Fruit fly (Drosophila melanogaster) whole organism, embryonic: ENCODE measurements around the gene Argl.

Experiments
- BtbVII ChIP-seq: fragments of 200-800 bp; sonication (Bioruptor generic); optimal IDR thresholded peaks from 3 replicates; lab custom pipeline; 2017; ENCODE audit warnings: missing biosample characterization, mild to moderate bottlenecking, missing genetic modification characterization
- Bteb2 ChIP-seq: fragments of 200-800 bp; sonication (Bioruptor generic); optimal IDR thresholded peaks from 2 replicates; lab custom pipeline; 2016; ENCODE audit warnings: missing biosample characterization, missing genetic modification characterization
- CG11696 ChIP-seq: fragments of 200-800 bp; sonication (Bioruptor generic); IDR thresholded peaks from 2 replicates; pipeline ENCODE4 v1.3.6; 2022; ENCODE audit warnings: missing biosample characterization, missing genetic modification characterization
- CG12659 ChIP-seq: fragments of 200-800 bp; sonication (Bioruptor generic); optimal IDR thresholded peaks from 3 replicates; lab custom pipeline; 2017; ENCODE audit warnings: mild to moderate bottlenecking, missing biosample characterization, missing genetic modification reagents, missing genetic modification characterization
- CG12744 ChIP-seq: fragments of 200-800 bp; sonication (Bioruptor generic); optimal IDR thresholded peaks from 2 replicates; lab custom pipeline; 2016; ENCODE audit warnings: missing biosample characterization, missing genetic modification characterization
- CG1529 ChIP-seq: fragments of 200-800 bp; sonication (Bioruptor generic); optimal IDR thresholded peaks from 3 replicates; lab custom pipeline; 2018; ENCODE audit warnings: missing biosample characterization, missing genetic modification characterization
- CG17359 ChIP-seq: fragments of 200-800 bp; sonication (Bioruptor generic); optimal IDR thresholded peaks from 3 replicates; lab custom pipeline; 2018; ENCODE audit warnings: missing biosample characterization, mild to moderate bottlenecking, missing genetic modification characterization, moderate library complexity
- CG17385 ChIP-seq: fragments of 200-800 bp; sonication (Bioruptor generic); optimal IDR thresholded peaks from 3 replicates; lab custom pipeline; 2018; ENCODE audit warnings: missing biosample characterization, mild to moderate bottlenecking, missing genetic modification characterization
- CG17829 ChIP-seq: fragments of 200-800 bp; optimal IDR thresholded peaks from 2 replicates; lab custom pipeline; 2019; ENCODE audit warnings: missing biosample characterization, mild to moderate bottlenecking, missing genetic modification characterization, moderate library complexity
- CG2116 ChIP-seq: fragments of 200-800 bp; sonication (Bioruptor generic); optimal IDR thresholded peaks from 3 replicates; lab custom pipeline; 2018; ENCODE audit warnings: missing biosample characterization, mild to moderate bottlenecking, missing genetic modification characterization
- CG30431 ChIP-seq: fragments of 200-800 bp; sonication (Bioruptor generic); optimal IDR thresholded peaks from 2 replicates; lab custom pipeline; 2017; ENCODE audit warnings: missing biosample characterization, missing genetic modification characterization
- CG31365 ChIP-seq: fragments of 200-800 bp; sonication (Bioruptor generic); optimal IDR thresholded peaks from 2 replicates; lab custom pipeline; 2018; ENCODE audit warnings: missing biosample characterization, mild to moderate bottlenecking, missing genetic modification characterization
- CG32532 ChIP-seq: fragments of 200-800 bp; sonication (Bioruptor generic); IDR thresholded peaks from 2 replicates; pipeline ENCODE4 v1.3.6; 2022; ENCODE audit warnings: missing biosample characterization, missing genetic modification characterization
- CG32767 ChIP-seq: fragments of 200-800 bp; sonication (Bioruptor generic); IDR thresholded peaks from 2 replicates; pipeline ENCODE4 v1.3.6; 2022; ENCODE audit warnings: missing biosample characterization, missing genetic modification characterization
- CG4617 ChIP-seq: fragments of 200-800 bp; sonication (Bioruptor generic); optimal IDR thresholded peaks from 3 replicates; lab custom pipeline; 2016; ENCODE audit warnings: missing biosample characterization, missing genetic modification characterization, borderline replicate concordance
- CG4820 ChIP-seq: fragments of 200-800 bp; sonication (Bioruptor generic); optimal IDR thresholded peaks from 3 replicates; lab custom pipeline; 2016; ENCODE audit warnings: missing biosample characterization, missing genetic modification characterization
- CG7372 ChIP-seq: fragments of 200-800 bp; sonication (Bioruptor generic); IDR thresholded peaks from 2 replicates; pipeline ENCODE4 v1.3.6; 2022; ENCODE audit warnings: missing biosample characterization, missing genetic modification characterization
- CG8281 ChIP-seq: fragments of 200-800 bp; sonication (Bioruptor generic); optimal IDR thresholded peaks from 2 replicates; lab custom pipeline; 2018; ENCODE audit warnings: missing biosample characterization, mild to moderate bottlenecking, missing genetic modification characterization, moderate library complexity
- Dek ChIP-seq: fragments of 200-800 bp; sonication (Bioruptor generic); optimal IDR thresholded peaks from 3 replicates; lab custom pipeline; 2019; ENCODE audit warnings: missing biosample characterization, mild to moderate bottlenecking, missing genetic modification characterization, moderate library complexity
- Dip2 ChIP-seq: fragments of 200-800 bp; sonication (Bioruptor generic); IDR thresholded peaks from 2 replicates; pipeline ENCODE4 v1.3.6; 2022; ENCODE audit warnings: missing biosample characterization, missing genetic modification characterization
- Dll ChIP-seq: fragments of 200-800 bp; sonication (Bioruptor generic); IDR thresholded peaks from 4 replicates; pipeline ENCODE4 v1.3.6; 2022; ENCODE audit warnings: missing biosample characterization, missing genetic modification characterization; ENCODE audit not compliant: partially characterized antibody
- Hr3 ChIP-seq: fragments of 200-800 bp; sonication (Bioruptor generic); optimal IDR thresholded peaks from 3 replicates; lab custom pipeline; 2016; ENCODE audit warnings: missing biosample characterization, missing genetic modification characterization
- Jarid2 ChIP-seq: fragments of 200-800 bp; sonication (Bioruptor generic); optimal IDR thresholded peaks from 3 replicates; lab custom pipeline; 2017; ENCODE audit warnings: mild to moderate bottlenecking, missing biosample characterization, missing genetic modification reagents, missing genetic modification characterization
- Kr ChIP-seq: fragments of 200-800 bp; sonication (Bioruptor generic); optimal IDR thresholded peaks from 2 replicates; lab custom pipeline; 2017; ENCODE audit warnings: missing biosample characterization, mild to moderate bottlenecking, missing genetic modification characterization
- Med ChIP-seq: fragments of 200-800 bp; sonication (Bioruptor generic); peaks from one replicate; lab custom pipeline; 2016; ENCODE audit warnings: missing biosample characterization, missing genetic modification characterization, mild to moderate bottlenecking, inconsistent platforms, moderate library complexity
- NC2α ChIP-seq: fragments of 200-800 bp; sonication (Bioruptor generic); optimal IDR thresholded peaks from 2 replicates; lab custom pipeline; 2016; ENCODE audit warnings: missing biosample characterization, missing genetic modification characterization
- NK7.1 ChIP-seq: fragments of 200-800 bp; sonication (Bioruptor generic); optimal IDR thresholded peaks from 3 replicates; lab custom pipeline; 2016; ENCODE audit warnings: missing biosample characterization, missing genetic modification characterization
- Neu2 ChIP-seq: fragments of 200-800 bp; sonication (Bioruptor generic); optimal IDR thresholded peaks from 3 replicates; lab custom pipeline; 2016; ENCODE audit warnings: missing biosample characterization, missing genetic modification characterization, borderline replicate concordance
- Rx ChIP-seq: fragments of 200-800 bp; sonication (Bioruptor generic); IDR thresholded peaks from 2 replicates; pipeline ENCODE4 v1.3.6; 2022; ENCODE audit warnings: missing biosample characterization, missing genetic modification characterization
- Spps ChIP-seq: fragments of 200-800 bp; sonication (Bioruptor generic); optimal IDR thresholded peaks from 2 replicates; lab custom pipeline; 2018; ENCODE audit warnings: missing biosample characterization, mild to moderate bottlenecking, missing genetic modification characterization
- Tbp ChIP-seq: fragments of >200 bp; optimal IDR thresholded peaks from 2 replicates; lab custom pipeline; 2018; ENCODE audit warnings: missing biosample characterization, missing genetic modification characterization
- YL-1 ChIP-seq: fragments of 200-800 bp; sonication (Bioruptor generic); optimal IDR thresholded peaks from 3 replicates; lab custom pipeline; 2017; ENCODE audit warnings: missing biosample characterization, mild to moderate bottlenecking, missing genetic modification characterization
- bab2 ChIP-seq: fragments of 200-800 bp; sonication (Bioruptor generic); optimal IDR thresholded peaks from 2 replicates; lab custom pipeline; 2016; ENCODE audit warnings: missing biosample characterization, missing genetic modification characterization
- bigmax ChIP-seq: fragments of 200-800 bp; sonication (Bioruptor generic); optimal IDR thresholded peaks from 2 replicates; lab custom pipeline; 2018; ENCODE audit warnings: missing biosample characterization, mild to moderate bottlenecking, missing genetic modification characterization
- caup ChIP-seq: fragments of 200-800 bp; sonication (Bioruptor generic); optimal IDR thresholded peaks from 3 replicates; lab custom pipeline; 2017; ENCODE audit warnings: missing biosample characterization, mild to moderate bottlenecking, missing genetic modification characterization, moderate library complexity; ENCODE audit not compliant: severe bottlenecking
- chinmo ChIP-seq: fragments of 200-800 bp; sonication (Bioruptor generic); IDR thresholded peaks from 4 replicates; pipeline ENCODE4 v1.3.6; 2022; ENCODE audit warnings: missing biosample characterization, missing genetic modification characterization; ENCODE audit not compliant: partially characterized antibody
- disco-r ChIP-seq: fragments of 200-800 bp; sonication (Bioruptor generic); optimal IDR thresholded peaks from 2 replicates; lab custom pipeline; 2016; ENCODE audit warnings: missing biosample characterization, missing genetic modification characterization
- gcm ChIP-seq: fragments of 200-800 bp; sonication (Bioruptor generic); optimal IDR thresholded peaks from 2 replicates; lab custom pipeline; 2019; ENCODE audit warnings: missing biosample characterization, mild to moderate bottlenecking, missing genetic modification characterization, moderate library complexity
- gsb-n ChIP-seq: fragments of 200-800 bp; sonication (Bioruptor generic); optimal IDR thresholded peaks from 3 replicates; lab custom pipeline; 2018; ENCODE audit warnings: missing biosample characterization, mild to moderate bottlenecking, missing genetic modification characterization
- hkb ChIP-seq, 2 experiments: fragments of 200-800 bp in 1 of 2; fragments of >200 bp in 1 of 2; sonication (Bioruptor generic) in 1 of 2; IDR thresholded peaks in 1 of 2; optimal IDR thresholded peaks in 1 of 2; 2 replicates each; pipeline versions ENCODE4 v1.3.6 to Lab custom; 2017 to 2022; ENCODE audit warnings: missing biosample characterization in 1 of 2, missing genetic modification characterization in 1 of 2
- ken ChIP-seq: fragments of 200-800 bp; sonication (Bioruptor generic); IDR thresholded peaks from 3 replicates; pipeline ENCODE4 v1.3.6; 2022; ENCODE audit warnings: missing biosample characterization, missing genetic modification characterization
- kni ChIP-seq: fragments of 200-800 bp; sonication (Bioruptor generic); optimal IDR thresholded peaks from 3 replicates; lab custom pipeline; 2017; ENCODE audit warnings: mild to moderate bottlenecking, missing biosample characterization, missing genetic modification reagents, missing genetic modification characterization
- mirr ChIP-seq: fragments of 200-800 bp; sonication (Bioruptor generic); optimal IDR thresholded peaks from 3 replicates; lab custom pipeline; 2018; ENCODE audit warnings: missing biosample characterization, mild to moderate bottlenecking, missing genetic modification characterization
- nau ChIP-seq: fragments of 200-800 bp; sonication (Bioruptor generic); optimal IDR thresholded peaks from 3 replicates; lab custom pipeline; 2017; ENCODE audit warnings: missing biosample characterization, mild to moderate bottlenecking, missing genetic modification characterization, missing genetic modification reagents
- prd ChIP-seq, 3 experiments: fragments of >200 bp in 2 of 3; fragments of 200-800 bp in 1 of 3; sonication (Bioruptor generic) in 1 of 3; optimal IDR thresholded peaks in 2 of 3; IDR thresholded peaks in 1 of 3; 2 replicates in 2 of 3; 3 replicates in 1 of 3; pipeline versions ENCODE4 v1.3.6 to Lab custom; 2017 to 2022; ENCODE audit warnings: missing biosample characterization in 1 of 3, missing genetic modification characterization in 1 of 3
- seq ChIP-seq: fragments of 200-800 bp; sonication (Bioruptor generic); IDR thresholded peaks from 2 replicates; pipeline ENCODE4 v1.3.6; 2022; ENCODE audit warnings: missing biosample characterization, missing genetic modification characterization
- sob ChIP-seq: fragments of 200-800 bp; sonication (Bioruptor generic); IDR thresholded peaks from 2 replicates; pipeline ENCODE4 v1.3.6; 2022; ENCODE audit warnings: missing biosample characterization, missing genetic modification characterization
- twi ChIP-seq: fragments of 200-800 bp; optimal IDR thresholded peaks from 2 replicates; lab custom pipeline; 2019; ENCODE audit warnings: missing biosample characterization, mild to moderate bottlenecking, missing genetic modification characterization, moderate library complexity
- yki ChIP-seq: fragments of >200 bp; optimal IDR thresholded peaks from 3 replicates; lab custom pipeline; 2018

Argl gene

DNA sequence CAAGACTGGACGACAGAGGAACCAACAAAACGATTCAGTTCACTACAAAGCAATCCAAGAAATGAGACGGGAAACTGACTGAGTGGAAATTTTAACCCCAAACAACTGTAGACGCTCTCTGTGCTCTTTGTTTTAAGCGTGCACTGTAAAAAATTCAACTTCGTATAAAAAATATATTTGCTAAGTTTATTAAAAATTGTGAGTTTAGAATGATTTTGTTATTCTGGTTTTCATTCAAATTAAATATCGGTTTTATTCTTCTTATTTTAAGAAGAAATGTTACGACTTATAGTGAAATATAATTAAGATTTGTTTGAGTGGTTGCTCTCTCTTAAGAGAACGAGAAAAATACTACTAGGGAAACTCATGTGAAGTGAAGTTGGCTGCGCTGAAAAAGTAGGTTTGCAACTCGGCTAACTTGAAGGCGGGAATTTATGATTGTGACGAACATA, 16.2 kb upstream of the Argl start (continued):
- TF ChIP-seq prd (optimal IDR thresholded peaks at IDR 0.05; lab: Kevin White, UChicago): no peak
- TF ChIP-seq prd (GFP tag; IDR thresholded peaks at IDR 0.05; lab: Robert Waterston, UW): peak; percentile 99
- peak; percentile 98 for TF ChIP-seq CG32767 (GFP tag; lab: Robert Waterston, UW)
- TF ChIP-seq hkb (optimal IDR thresholded peaks at IDR 0.05; lab: Kevin White, UChicago): no peak
- peak; percentile 100 for TF ChIP-seq hkb (GFP tag; IDR thresholded peaks at IDR 0.05; lab: Robert Waterston, UW)
- TF ChIP-seq CG11696 (GFP tag; lab: Robert Waterston, UW): peak; percentile 92
- peak; percentile 96 for TF ChIP-seq Med
- peak; percentile 82 for TF ChIP-seq CG30431
- peak; percentile 94 for TF ChIP-seq Rx
- peak; percentile 92 for TF ChIP-seq Spps (tag; lab: Kevin White, UChicago)
- TF ChIP-seq CG17829: peak; percentile 96
- peak; percentile 86 for TF ChIP-seq CG17385
- peak; percentile 45 for TF ChIP-seq kni (GFP tag; lab: Kevin White, UChicago)
- TF ChIP-seq CG7372: peak; percentile 91
- peak; percentile 97 for TF ChIP-seq CG32532 (GFP tag; lab: Robert Waterston, UW)
- no peak for TF ChIP-seq Tbp (GFP tag; lab: Kevin White, UChicago)
- peak; percentile 68 for TF ChIP-seq disco-r (GFP tag; lab: Kevin White, UChicago)
- TF ChIP-seq CG12659 (GFP tag; lab: Kevin White, UChicago): peak; percentile 93
- TF ChIP-seq nau (GFP tag; lab: Kevin White, UChicago): peak; percentile 86
- peak; percentile 94 for TF ChIP-seq Bteb2
- TF ChIP-seq bab2: peak; percentile 91
- peak; percentile 88 for TF ChIP-seq CG4820 (GFP tag; lab: Kevin White, UChicago)
- peak; percentile 63 for TF ChIP-seq Jarid2 (GFP tag; lab: Kevin White, UChicago)
- TF ChIP-seq CG2116 (GFP tag; lab: Kevin White, UChicago): peak; percentile 80
- TF ChIP-seq sob (GFP tag; lab: Robert Waterston, UW): peak; percentile 98
- TF ChIP-seq gcm: peak; percentile 94
- TF ChIP-seq chinmo (GFP tag; lab: Robert Waterston, UW): no peak
- peak; percentile 95 for TF ChIP-seq gsb-n (tag; lab: Kevin White, UChicago)
- TF ChIP-seq YL-1: peak; percentile 58
- TF ChIP-seq Dek (tag; lab: Kevin White, UChicago): peak; percentile 95
- TF ChIP-seq seq: peak; percentile 99
- peak; percentile 66 for TF ChIP-seq CG8281 (tag; lab: Kevin White, UChicago)
- peak; percentile 79 for TF ChIP-seq CG4617 (GFP tag; lab: Kevin White, UChicago)
- peak; percentile 95 for TF ChIP-seq CG12744 (GFP tag; lab: Kevin White, UChicago)
- TF ChIP-seq BtbVII: peak; percentile 76
- peak; percentile 97 for TF ChIP-seq ken (GFP tag; lab: Robert Waterston, UW)
- peak; percentile 84 for TF ChIP-seq CG1529 (GFP tag; lab: Kevin White, UChicago)
- no peak for TF ChIP-seq yki (lab: Kevin White, UChicago)
- TF ChIP-seq twi (tag; lab: Kevin White, UChicago): peak; percentile 78
- 0 out of 4 replicates have a peak, but pooled peaks have one; percentile 19 for TF ChIP-seq Dll (GFP tag; lab: Robert Waterston, UW)
- TF ChIP-seq mirr (GFP tag; lab: Kevin White, UChicago): peak; percentile 69
- TF ChIP-seq NK7.1: peak; percentile 87
- TF ChIP-seq NC2α (GFP tag; lab: Kevin White, UChicago): peak; percentile 77
- 0 out of 2 replicates have a peak, but pooled peaks have one; percentile 22 for TF ChIP-seq Dip2 (GFP tag; lab: Robert Waterston, UW)
- peak; percentile 57 for TF ChIP-seq Kr (GFP tag; lab: Kevin White, UChicago)
- TF ChIP-seq caup (GFP tag; lab: Kevin White, UChicago): peak; percentile 88
- TF ChIP-seq Hr3 (GFP tag; lab: Kevin White, UChicago): peak; percentile 93
- peak; percentile 42 for TF ChIP-seq bigmax
- TF ChIP-seq CG31365: peak; percentile 63
- TF ChIP-seq CG17359 (tag; lab: Kevin White, UChicago): peak; percentile 93
- TF ChIP-seq Neu2: peak; percentile 35
